Fruit fly (Drosophila melanogaster): ENCODE data around the gene Hexo2.

Gene Hexo2

DNA sequence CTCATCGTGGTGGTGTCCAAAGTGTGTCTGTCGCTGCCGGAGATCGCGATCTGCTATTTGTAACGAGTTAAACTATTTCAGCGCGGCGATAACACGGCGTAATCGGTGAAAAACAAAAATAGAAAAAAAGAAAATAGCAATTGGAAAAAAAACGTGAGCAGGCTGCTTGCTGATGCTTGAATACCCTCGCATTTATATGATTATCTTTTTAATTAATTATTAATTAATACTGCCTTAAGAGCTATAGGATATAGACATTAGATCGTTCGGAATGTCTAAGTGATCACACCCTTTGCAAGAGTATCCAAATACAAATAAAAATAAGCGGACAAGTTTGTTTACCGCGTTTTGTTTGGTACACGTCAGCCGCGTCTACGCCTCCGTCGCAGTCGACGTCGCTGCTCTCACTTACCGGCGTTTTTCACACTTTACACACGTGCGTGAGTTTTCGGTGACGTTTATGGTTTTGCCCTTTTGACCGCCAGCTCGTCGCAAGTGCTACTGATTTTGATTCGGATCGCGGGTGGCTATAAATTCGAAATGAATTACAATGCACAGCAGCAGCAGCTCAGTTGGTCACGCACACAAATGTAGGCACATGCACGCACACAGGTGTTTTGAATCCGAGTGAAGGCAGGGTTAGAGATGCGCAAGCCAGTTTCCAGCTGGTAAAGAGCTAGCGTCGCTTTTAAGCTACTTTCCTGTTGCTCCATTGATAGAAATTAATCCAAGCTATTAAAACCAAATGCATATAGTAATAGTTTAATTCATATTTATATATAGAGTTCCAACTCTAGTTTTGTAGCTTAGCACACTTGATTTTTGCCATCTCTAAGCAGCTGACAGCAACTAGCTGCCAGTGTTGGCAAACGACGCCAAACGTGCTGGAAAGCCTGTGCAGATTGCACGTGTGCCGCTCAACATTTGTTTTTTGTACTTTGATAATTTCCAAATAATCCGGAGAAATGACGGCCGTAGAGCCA lies 4.9 kb downstream of the Hexo2 start, which contains the start of the genes CG2004 and CG1785 (continued):
- peak; percentile 87 for TF ChIP-seq CG3032 (tag; optimal IDR thresholded peaks at IDR 0.05)
- TF ChIP-seq Gug (GFP tag; IDR thresholded peaks at IDR 0.05): peak; percentile 91
- TF ChIP-seq svp (GFP tag): peak; percentile 88
- peak; percentile 67 for TF ChIP-seq dac (GFP tag; optimal IDR thresholded peaks at IDR 0.05)
- peak; percentile 84 for TF ChIP-seq Ets96B (tag; optimal IDR thresholded peaks at IDR 0.05)
- peak; percentile 82 for TF ChIP-seq CG11762 (GFP tag; optimal IDR thresholded peaks at IDR 0.05; ENCODE audit: insufficient read depth)
- peak; percentile 91 for TF ChIP-seq OdsH (GFP tag; optimal IDR thresholded peaks at IDR 0.05)
- TF ChIP-seq Met (GFP tag; optimal IDR thresholded peaks at IDR 0.05): peak; percentile 87
- TF ChIP-seq Hr4 (GFP tag; optimal IDR thresholded peaks at IDR 0.05): peak; percentile 86
- TF ChIP-seq pdm3 (GFP tag; optimal IDR thresholded peaks at IDR 0.05): peak; percentile 90
- peak; percentile 78 for TF ChIP-seq Lpt (GFP tag; optimal IDR thresholded peaks at IDR 0.05)
- no peak for TF ChIP-seq Hr38 (GFP tag; optimal IDR thresholded peaks at IDR 0.05)
- TF ChIP-seq Sox14 (GFP tag; optimal IDR thresholded peaks at IDR 0.05): peak; percentile 86
- TF ChIP-seq Eip78C (GFP tag): peak; percentile 78
- TF ChIP-seq CG16779 (tag; optimal IDR thresholded peaks at IDR 0.05): no peak
- TF ChIP-seq acj6 (GFP tag; optimal IDR thresholded peaks at IDR 0.05): peak; percentile 92
- TF ChIP-seq fkh (GFP tag; optimal IDR thresholded peaks at IDR 0.05): peak; percentile 92
- TF ChIP-seq CG6163 (GFP tag; IDR thresholded peaks at IDR 0.05): peak; percentile 94
- TF ChIP-seq Sox15 (GFP tag; optimal IDR thresholded peaks at IDR 0.05): peak; percentile 84
- no peak for TF ChIP-seq CG6854 (GFP tag; optimal IDR thresholded peaks at IDR 0.05)
- peak; percentile 76 for TF ChIP-seq CG6276 (GFP tag; optimal IDR thresholded peaks at IDR 0.05)
- peak; percentile 84 for TF ChIP-seq Ets21C (GFP tag; optimal IDR thresholded peaks at IDR 0.05)
- TF ChIP-seq CG8119 (GFP tag; IDR thresholded peaks at IDR 0.05): peak; percentile 75
- TF ChIP-seq esn (GFP tag; optimal IDR thresholded peaks at IDR 0.05): peak; percentile 93

DNA sequence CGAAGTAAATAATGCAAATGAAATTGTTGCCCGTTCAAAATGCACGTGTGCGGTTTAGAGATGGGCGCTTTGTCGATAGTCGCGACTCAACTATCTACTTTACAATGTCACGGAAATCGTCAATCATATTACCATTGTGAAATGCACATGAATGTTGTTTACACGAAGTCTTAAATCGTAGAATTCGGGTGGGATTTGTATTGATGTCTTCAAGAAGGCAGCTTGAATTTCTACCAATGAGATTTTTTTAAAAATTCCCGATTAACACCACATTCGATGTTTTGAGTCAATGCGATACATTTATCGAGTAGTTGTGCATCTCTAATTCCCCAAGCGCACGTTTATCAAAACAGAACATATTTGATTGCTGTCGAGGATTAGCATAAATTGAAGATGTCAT lies 10.8 kb downstream of the Hexo2 start, which contains the start of gene CG1789:
Gene CG1789, plus strand, starts transcription at position 308 of the 400 bp plus-strand sequence.
- TF ChIP-seq esn (GFP tag; optimal IDR thresholded peaks at IDR 0.05) (peak; percentile 28), CG11762 (GFP tag; optimal IDR thresholded peaks at IDR 0.05; ENCODE audit: insufficient read depth) (no peak), CG11902 (GFP tag; optimal IDR thresholded peaks at IDR 0.05) (no peak), Met (GFP tag; optimal IDR thresholded peaks at IDR 0.05) (no peak), Ets21C (GFP tag; optimal IDR thresholded peaks at IDR 0.05) (no peak), lz (GFP tag; optimal IDR thresholded peaks at IDR 0.05) (peak; percentile 23), CG3032 (tag; optimal IDR thresholded peaks at IDR 0.05) (peak; percentile 36), CG31627 (GFP tag; optimal IDR thresholded peaks at IDR 0.05) (peak; percentile 0), Hr39 (GFP tag; optimal IDR thresholded peaks at IDR 0.05) (no peak), Smox (GFP tag; optimal IDR thresholded peaks at IDR 0.05) (no peak)

DNA sequence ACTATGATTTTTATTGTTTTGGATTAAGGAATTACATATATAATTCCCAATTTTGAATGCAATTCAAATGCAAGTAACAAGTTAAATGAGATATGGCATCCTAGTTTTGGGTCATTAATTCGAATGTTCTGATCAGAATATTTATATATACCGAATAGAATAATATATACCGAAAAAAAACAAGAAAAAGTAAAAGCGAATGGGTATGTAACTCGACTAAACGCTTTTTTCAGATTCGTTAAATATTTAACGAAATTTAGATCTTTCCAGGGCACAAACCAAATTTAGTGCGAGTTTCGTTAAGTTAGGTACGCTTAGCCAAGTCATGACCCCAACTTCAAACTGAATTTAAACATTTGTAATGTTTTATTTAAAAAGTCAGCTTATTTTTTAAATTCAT lies 12.0 kb downstream of the Hexo2 start:
- TF ChIP-seq CG11762 (GFP tag; optimal IDR thresholded peaks at IDR 0.05; ENCODE audit: insufficient read depth) (no peak), acj6 (GFP tag; optimal IDR thresholded peaks at IDR 0.05) (no peak), CG11294 (GFP tag; IDR thresholded peaks at IDR 0.05) (no peak), Eip75B (GFP tag; optimal IDR thresholded peaks at IDR 0.05) (no peak), Eip78C (GFP tag) (no peak), CG15336 (GFP tag; IDR thresholded peaks at IDR 0.05) (no peak), Gug (GFP tag; IDR thresholded peaks at IDR 0.05) (no peak), vri (GFP tag; optimal IDR thresholded peaks at IDR 0.05) (no peak), CG3032 (tag; optimal IDR thresholded peaks at IDR 0.05) (no peak), Hr4 (GFP tag; optimal IDR thresholded peaks at IDR 0.05) (no peak), salr (GFP tag; optimal IDR thresholded peaks at IDR 0.05) (no peak), Hr38 (GFP tag; optimal IDR thresholded peaks at IDR 0.05) (no peak), fd59A (GFP tag; optimal IDR thresholded peaks at IDR 0.05) (no peak)
